Worm (Caenorhabditis elegans) whole organism, young adult: ENCODE data around the gene fbxb-88.

ENCODE experiments used
- B0019.2 ChIP-seq: fragments of 200-800 bp; sonication (Bioruptor generic); conservative IDR thresholded peaks from 2 replicates; pipeline ENCODE4 v1.3.6; 2022; ENCODE audit warnings: missing genetic modification reagents, missing genetic modification characterization, missing compliant biosample characterization
- B0035.1 ChIP-seq: sonication (generic microtip); optimal IDR thresholded peaks from 2 replicates; lab custom pipeline; 2016; ENCODE audit warnings: missing genetic modification characterization, mild to moderate bottlenecking, missing compliant biosample characterization, missing genotype, missing genetic modification reagents
- F33H1.4 ChIP-seq: fragments of 200-800 bp; sonication (Bioruptor generic); IDR thresholded peaks from 2 replicates; pipeline ENCODE4 v1.3.6; 2022; ENCODE audit warnings: missing genetic modification reagents, missing genetic modification characterization, missing compliant biosample characterization
- F49E8.2 ChIP-seq: sonication (generic microtip); optimal IDR thresholded peaks from 3 replicates; lab custom pipeline; 2017; ENCODE audit warnings: missing genetic modification characterization, mild to moderate bottlenecking, missing compliant biosample characterization, antibody characterized with exemption, moderate library complexity; ENCODE audit not compliant: insufficient read depth
- bed-1 ChIP-seq: fragments of 200-800 bp; sonication (Bioruptor generic); IDR thresholded peaks from 2 replicates; pipeline ENCODE4 v1.3.6; 2022; ENCODE audit warnings: missing genetic modification reagents, missing genetic modification characterization, missing compliant biosample characterization
- ceh-58 ChIP-seq: fragments of 200-800 bp; sonication (Bioruptor generic); IDR thresholded peaks from 2 replicates; pipeline ENCODE4 v1.3.6; 2022; ENCODE audit warnings: missing genetic modification characterization, missing compliant biosample characterization
- dox-1 ChIP-seq: fragments of 200-800 bp; sonication (Bioruptor generic); IDR thresholded peaks from 2 replicates; pipeline ENCODE4 v1.3.6; 2022; ENCODE audit warnings: missing genetic modification reagents, missing genetic modification characterization, missing compliant biosample characterization
- egrh-3 ChIP-seq: fragments of 200-800 bp; sonication (Bioruptor generic); IDR thresholded peaks from 2 replicates; pipeline ENCODE4 v1.3.6; 2022; ENCODE audit warnings: missing genetic modification reagents, missing genetic modification characterization, missing compliant biosample characterization
- him-1 ChIP-seq: sonication (generic microtip); optimal IDR thresholded peaks from 2 replicates; lab custom pipeline; 2016; ENCODE audit warnings: missing genotype, missing genetic modification reagents, missing genetic modification characterization, missing compliant biosample characterization
- pha-4 ChIP-seq: fragments of 150-350 bp; sonication (generic microtip); optimal IDR thresholded peaks from 2 replicates; lab custom pipeline; 2014; ENCODE audit warnings: missing biosample characterization, missing genetic modification reagents, missing genetic modification characterization
- repo-1 ChIP-seq: sonication (generic microtip); optimal IDR thresholded peaks from 2 replicates; lab custom pipeline; 2017; ENCODE audit warnings: mild to moderate bottlenecking, missing genetic modification characterization, missing compliant biosample characterization
- sea-2 ChIP-seq: fragments of 200-800 bp; sonication (Bioruptor generic); IDR thresholded peaks from 2 replicates; pipeline ENCODE4 v1.3.6; 2022; ENCODE audit warnings: missing genetic modification characterization, missing compliant biosample characterization
- unc-62 ChIP-seq: fragments of 150-350 bp; optimal IDR thresholded peaks from 2 replicates; lab custom pipeline; 2014; ENCODE audit warnings: missing biosample characterization, missing genetic modification reagents, missing genetic modification characterization

- TF ChIP-seq B0035.1 (no peak), B0019.2 (GFP tag; lab: Robert Waterston, UW) (no peak), sea-2 (GFP tag; lab: Robert Waterston, UW) (no peak), repo-1 (no peak), pha-4 (tag; lab: Kevin White, UChicago) (no peak), him-1 (tag; lab: Kevin White, UChicago) (no peak), ceh-58 (GFP tag; lab: Robert Waterston, UW) (no peak), egrh-3 (no peak), F33H1.4 (GFP tag; lab: Robert Waterston, UW) (no peak), unc-62 (GFP tag; lab: Kevin White, UChicago) (no peak), dox-1 (GFP tag; lab: Robert Waterston, UW) (no peak), F49E8.2 (tag; lab: Kevin White, UChicago) (no peak), bed-1 (GFP tag; lab: Robert Waterston, UW) (no peak)
Observed at ce11 chrII:4858906-4859411, 31.3 kb upstream of the fbxb-88 start.
